Fruit fly (Drosophila melanogaster) S2 (cell line): Measurements from ENCODE around the gene CG33725.

Experiments
- CG8478 ChIP-seq: fragments of >200 bp; optimal IDR thresholded peaks from 2 replicates; lab custom pipeline; 2018
- CTCF ChIP-seq, 2 experiments: fragments of >200 bp; optimal IDR thresholded peaks; 2 replicates each; lab custom pipeline; 2018

The CG33725 gene

DNA sequence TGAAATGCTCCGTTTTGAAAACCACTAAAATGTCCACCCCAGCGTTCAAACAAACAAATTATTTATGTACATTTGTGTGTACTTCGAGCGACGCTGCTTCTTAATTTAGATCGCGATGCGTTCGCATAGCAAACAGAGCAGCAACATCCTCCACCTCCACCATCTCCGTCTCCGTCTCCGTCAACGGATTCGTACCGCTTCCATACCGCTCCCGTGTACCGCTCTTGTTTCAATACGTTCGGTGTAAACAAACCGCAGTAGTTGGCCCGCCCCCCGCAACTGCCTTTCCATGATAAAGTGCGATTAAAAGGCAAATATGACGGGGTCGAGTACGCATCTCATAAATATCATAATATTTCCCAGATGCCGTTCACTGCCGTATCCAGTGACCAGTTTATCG, at the start of gene CG33725:
CG33725 (plus strand) TSS at position 364 of the 400 bp plus-strand sequence.
- TF ChIP-seq CTCF (optimal IDR thresholded peaks at IDR 0.05; lab: Kevin White, UChicago) (no peak), CG8478 (lab: Kevin White, UChicago) (no peak)

DNA sequence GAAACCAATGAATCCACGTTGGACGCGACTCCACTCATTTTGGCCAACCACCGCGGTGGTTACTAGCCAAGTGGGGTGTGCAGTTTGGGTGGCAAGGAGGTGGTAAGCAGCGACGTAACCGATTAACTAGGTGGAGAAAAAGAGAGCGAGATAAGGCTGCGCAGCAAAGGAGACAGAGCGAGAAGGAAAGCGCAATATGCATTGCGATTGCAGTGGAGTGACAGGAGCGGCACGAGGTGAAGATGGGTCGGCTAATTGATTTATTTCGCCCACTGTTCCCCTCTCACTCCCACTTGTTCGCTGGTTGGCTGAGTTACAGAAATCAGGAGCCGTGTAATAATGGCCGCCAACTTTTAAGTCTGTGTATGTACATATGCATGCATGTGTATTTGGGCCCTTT, 48.7 kb upstream of the CG33725 start:
- TF ChIP-seq CTCF (optimal IDR thresholded peaks at IDR 0.05; lab: Kevin White, UChicago), result no peak
- no peak for TF ChIP-seq CG8478 (lab: Kevin White, UChicago)

DNA sequence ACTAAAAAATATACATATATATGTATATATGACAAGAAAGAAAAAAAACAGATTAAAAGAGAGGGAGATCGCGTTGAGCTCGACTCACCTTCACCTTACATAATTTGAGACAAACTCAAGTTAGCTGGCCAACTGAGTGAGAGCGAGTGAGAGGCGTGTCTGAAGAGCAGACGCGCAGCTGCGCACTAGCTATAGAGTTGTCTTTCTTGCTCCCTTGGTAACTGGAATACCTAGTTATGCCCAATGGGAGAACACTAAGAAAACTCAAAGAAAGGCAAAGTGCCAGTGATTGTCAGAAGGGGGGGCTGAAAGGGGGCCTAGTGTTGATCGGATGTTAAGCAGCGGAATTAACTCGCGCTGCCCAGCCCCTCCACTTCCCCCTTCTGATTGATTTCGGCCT, 48.0 kb upstream of the CG33725 start:
- no peak for TF ChIP-seq CTCF (optimal IDR thresholded peaks at IDR 0.05; lab: Kevin White, UChicago)

DNA sequence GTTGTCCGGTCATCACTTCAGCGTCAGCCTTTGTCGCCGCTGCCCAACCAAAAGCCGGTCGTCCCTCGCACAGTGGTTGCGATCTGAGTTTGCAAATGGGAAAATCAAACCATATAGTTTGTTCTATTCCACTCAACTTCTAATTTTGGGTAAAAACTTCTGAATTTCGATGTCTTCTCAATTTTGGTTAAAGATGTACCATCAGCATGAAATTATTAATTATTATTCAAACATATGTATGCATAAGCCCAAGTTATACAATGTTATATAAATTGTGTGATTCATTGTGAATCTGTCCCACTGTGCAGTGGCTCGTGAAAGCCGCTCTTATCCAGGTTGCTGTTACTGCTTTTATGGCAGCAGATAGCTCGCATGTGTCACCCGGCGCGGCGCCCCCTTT, 39.8 kb upstream of the CG33725 start:
- TF ChIP-seq CG8478 (lab: Kevin White, UChicago), result no peak

DNA sequence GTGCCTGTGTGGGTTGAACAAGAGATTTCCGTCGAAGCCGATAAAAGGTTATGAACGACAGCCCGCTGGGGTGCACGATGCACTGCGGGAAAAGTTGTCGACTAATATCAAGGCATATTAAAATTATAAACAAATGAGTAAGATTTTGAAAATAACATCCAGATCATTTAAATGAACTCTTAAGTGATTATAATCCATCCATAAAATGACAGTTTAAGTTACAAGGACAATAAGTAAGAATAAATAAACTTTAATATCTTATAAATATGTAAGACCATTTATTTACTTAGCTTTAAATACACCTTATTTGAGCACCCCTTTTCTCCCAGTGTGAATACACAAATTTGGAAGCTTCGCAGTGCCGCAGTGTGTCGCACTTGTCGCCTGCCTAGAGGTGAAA, 38.4 kb upstream of the CG33725 start:
- TF ChIP-seq CTCF (optimal IDR thresholded peaks at IDR 0.05; lab: Kevin White, UChicago) (no peak), CG8478 (lab: Kevin White, UChicago) (no peak)

DNA sequence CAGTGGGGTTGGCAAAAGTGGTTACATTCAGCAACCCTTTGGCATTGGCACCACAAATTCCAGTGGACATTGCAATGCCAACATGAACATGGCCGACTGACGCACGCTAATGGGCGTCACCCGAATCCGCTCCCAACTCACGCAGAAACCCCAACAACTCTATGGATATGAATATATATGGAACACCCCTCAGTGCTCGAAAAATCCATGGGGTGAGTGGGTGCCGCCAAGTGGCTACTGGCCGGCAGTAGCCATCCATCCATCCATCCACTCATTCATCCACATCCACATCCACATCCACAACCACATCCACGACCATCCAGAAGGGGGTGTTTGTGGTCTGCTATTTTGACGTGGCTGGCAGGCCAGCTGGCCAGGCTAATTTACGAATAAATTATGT, 35.3 kb upstream of the CG33725 start:
- no peak for TF ChIP-seq CTCF (optimal IDR thresholded peaks at IDR 0.05; lab: Kevin White, UChicago)
- no peak for TF ChIP-seq CG8478 (lab: Kevin White, UChicago)

DNA sequence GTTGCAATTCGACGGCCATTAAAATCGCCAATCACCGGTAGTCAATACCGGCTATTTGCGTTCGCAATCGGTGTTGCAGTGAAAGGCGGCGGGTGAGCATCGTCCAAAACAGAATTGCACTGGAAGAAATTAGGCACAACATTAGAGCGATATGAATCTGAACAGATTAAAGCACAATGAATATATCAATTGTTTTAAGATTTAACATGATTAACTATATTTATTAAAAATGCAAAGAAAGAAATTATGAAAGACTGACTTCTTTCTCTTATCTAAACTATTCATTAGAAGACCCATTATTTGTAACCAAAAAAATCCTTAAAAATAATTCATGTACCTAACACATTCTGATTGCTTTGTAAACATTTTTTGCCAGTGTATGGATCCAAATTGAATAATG, 34.9 kb upstream of the CG33725 start:
- TF ChIP-seq CG8478 (lab: Kevin White, UChicago) (no peak), CTCF (optimal IDR thresholded peaks at IDR 0.05; lab: Kevin White, UChicago) (no peak)

DNA sequence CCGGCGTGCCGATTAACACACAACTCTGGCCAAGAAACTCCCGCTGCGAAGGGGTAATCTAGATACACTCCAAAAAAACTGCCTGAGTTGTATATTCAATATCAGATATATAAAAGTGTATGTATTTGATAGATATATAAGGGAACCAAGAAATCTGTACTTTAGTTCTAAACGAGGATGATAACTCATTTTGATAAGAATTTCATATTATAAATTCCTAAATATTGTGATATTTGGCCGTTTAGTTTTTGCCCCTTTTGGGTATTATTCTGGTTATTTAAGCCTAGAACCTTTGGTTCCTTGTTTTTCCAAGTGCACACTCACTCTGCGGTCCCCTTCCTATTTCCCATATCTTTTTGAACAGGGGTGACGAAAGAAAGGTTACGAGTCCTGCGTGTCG, 28.9 kb upstream of the CG33725 start:
- TF ChIP-seq CTCF (optimal IDR thresholded peaks at IDR 0.05; lab: Kevin White, UChicago) (no peak), CG8478 (lab: Kevin White, UChicago) (no peak)

DNA sequence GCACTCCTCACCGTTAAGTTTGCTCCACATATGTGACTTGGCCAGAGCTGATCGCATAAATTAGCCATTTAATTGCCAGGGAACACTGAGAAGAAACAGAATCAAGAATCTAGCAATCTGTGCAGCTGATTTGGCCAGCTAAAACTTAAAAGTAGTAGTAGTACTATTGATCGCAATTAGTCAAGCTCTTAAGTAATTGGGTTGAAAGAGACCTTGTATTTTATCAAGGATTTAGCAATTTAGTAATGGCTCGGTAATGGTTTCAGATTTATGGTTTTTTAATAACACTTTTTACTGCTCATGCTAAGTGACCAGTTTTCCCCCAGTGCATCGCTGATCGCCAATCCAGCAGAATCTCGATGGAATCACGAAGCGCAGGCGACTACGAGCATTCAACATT, 27.4 kb upstream of the CG33725 start:
- TF ChIP-seq CTCF (optimal IDR thresholded peaks at IDR 0.05; lab: Kevin White, UChicago) (no peak), CG8478 (lab: Kevin White, UChicago) (no peak)

DNA sequence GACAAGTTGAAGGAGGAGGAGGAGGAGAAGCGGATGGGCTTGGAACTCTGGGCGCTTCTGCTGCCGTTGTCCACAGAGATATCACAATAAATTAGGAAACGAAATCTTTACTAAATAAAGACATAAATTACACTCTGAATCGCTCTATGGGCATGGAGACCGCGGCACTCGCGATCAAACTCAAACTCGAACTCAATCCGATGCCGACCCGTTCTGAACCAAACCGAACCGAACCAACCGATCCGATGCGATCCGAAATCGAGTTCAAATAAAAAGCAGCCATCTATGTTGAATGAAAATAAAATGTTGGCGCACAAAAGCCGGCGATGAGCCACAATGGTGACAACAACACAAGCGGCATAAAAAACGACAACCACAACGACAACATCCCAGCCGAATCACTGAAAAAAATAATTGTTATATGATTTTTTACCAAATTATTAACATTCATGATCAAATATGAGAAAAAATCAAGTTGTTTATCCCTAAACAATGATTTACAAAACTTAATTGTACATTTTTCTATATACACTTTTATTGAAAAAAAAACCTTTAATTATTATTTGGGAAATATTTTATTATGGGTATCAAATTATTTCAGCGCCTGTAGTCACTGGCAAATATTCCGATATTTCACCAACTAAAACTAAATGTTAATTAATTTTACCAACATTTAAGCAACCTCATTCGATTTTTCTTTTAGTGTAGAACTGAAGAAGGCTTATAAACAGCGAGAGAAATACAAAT, 25.3 kb upstream of the CG33725 start:
- TF ChIP-seq CTCF (optimal IDR thresholded peaks at IDR 0.05; lab: Kevin White, UChicago), result no peak
- TF ChIP-seq CG8478 (lab: Kevin White, UChicago), result no peak

DNA sequence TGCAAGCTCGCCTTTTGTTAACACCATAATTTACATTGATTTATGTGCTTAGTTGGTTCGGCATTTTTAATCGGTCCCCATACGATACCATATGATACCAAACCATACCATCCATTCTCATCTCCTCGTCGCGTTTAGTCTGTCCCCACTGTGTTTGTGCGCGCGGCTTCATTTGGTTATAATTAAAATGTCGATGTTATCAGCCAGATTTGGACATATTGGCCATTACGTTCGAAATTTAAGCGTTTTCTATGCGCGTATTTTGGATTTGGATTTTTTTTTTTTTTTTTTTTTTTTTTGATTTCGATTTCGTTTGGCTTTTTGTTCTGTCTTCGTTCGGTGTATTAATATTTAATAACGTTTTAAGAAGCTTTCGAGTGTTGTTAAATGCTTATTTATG, 20.5 kb upstream of the CG33725 start:
- TF ChIP-seq CTCF (optimal IDR thresholded peaks at IDR 0.05; lab: Kevin White, UChicago) (no peak), CG8478 (lab: Kevin White, UChicago) (no peak)

DNA sequence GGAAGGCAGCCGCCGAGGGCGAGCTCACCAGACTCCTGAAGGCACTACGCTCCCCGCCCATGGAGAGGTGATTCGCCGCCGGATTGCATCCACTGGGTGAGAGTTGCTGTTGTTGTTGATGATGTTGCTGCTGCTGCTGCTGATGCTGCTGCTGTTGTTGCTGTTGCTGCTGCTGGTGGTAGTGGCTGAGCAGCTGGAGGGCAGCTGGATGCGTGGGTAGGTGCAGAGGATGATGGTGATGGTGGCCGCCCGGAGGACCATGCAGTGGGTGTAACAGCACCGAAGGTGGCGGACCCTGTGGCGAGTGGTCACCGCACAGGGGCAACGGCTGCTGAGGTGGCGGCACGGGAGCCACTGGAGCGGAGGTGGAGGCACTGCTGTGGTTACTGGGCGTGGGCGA, 18.8 kb upstream of the CG33725 start:
- TF ChIP-seq CG8478 (lab: Kevin White, UChicago), result no peak
- TF ChIP-seq CTCF (optimal IDR thresholded peaks at IDR 0.05; lab: Kevin White, UChicago), result no peak

DNA sequence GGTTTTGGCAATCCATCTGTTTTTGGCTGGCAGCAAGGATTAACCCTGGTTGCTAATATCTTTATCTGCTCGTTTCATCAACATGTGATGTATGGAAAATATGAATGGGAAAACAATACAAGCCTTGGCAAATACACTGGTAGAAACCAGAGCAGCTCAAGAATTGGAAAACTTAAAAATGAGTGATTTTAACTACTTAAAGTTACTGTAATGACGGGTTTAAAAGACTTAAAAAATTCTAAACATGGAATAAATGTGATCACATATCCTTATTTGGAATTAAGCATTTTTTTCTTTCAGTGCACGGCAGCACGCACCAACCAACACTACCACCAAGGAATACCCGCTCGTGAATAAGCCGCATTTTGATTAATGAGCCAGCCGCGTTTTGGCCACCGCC, 17.2 kb upstream of the CG33725 start:
- TF ChIP-seq CG8478 (lab: Kevin White, UChicago) (no peak), CTCF (optimal IDR thresholded peaks at IDR 0.05; lab: Kevin White, UChicago) (no peak)

DNA sequence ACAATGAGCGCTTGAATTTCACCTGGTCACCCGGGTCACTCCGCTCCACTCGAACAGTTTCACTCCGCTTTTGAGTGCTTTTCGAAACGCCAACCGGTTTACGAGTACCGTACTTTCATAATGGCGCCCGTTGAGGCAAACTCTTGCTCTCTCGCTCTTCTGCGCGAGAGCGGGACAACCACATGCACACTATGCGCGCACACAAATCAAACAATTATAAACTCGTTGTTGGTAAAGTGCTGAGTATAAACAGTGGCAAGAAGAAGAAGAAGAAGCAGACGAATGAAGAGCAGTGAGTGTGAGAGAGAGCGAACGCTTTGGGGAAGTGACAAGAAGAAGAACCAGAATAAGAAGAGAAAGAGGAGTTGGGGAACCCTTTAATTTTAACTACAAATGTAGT, 14.4 kb upstream of the CG33725 start, which contains the start of gene eyg:
eyg (minus strand) TSS at position 6 of the 400 bp plus-strand sequence.
- TF ChIP-seq CTCF (optimal IDR thresholded peaks at IDR 0.05; lab: Kevin White, UChicago) (peak; percentile 15 to 43), CG8478 (lab: Kevin White, UChicago) (no peak)

DNA sequence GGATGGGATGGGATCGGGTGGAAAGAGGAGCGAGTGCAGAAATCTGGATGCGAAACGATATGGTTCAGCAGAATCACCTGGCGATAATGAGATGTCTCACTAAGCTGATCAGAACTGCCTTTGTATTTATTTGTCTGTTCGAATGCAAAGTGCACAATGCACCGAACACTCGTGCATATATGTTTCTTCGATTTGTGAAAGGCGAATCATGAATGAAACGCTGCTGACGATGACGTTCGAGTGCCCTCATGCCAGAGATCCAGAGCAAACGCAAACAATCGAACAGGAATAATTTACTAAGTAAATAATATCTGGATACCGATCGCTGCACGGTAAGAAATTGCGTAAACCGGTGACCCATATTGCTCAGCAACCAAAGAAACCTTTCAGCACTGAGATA, 12.7 kb upstream of the CG33725 start, which contains the start of gene CG32102:
CG32102 (minus strand) TSS at position 101 of the 400 bp plus-strand sequence.
- TF ChIP-seq CG8478 (lab: Kevin White, UChicago) (no peak), CTCF (optimal IDR thresholded peaks at IDR 0.05; lab: Kevin White, UChicago) (no peak)

DNA sequence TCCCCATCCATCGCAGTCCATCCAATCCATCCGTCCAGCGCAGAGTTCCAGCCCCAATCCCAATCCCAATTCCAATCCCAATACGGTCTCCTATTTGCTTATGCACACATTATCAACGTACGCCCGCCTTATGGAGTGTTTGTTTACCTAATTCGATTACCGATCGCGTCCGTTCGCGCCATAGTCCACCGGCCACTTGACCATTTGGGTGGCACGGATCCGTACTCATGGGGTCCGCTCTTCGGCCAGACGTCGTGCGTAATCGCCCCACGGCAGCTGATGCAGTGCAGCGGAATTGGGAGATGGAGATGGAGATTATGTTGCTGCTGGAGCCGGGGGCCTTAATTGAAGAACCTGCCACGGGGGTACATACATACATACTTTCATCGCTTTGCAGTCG, 11.9 kb upstream of the CG33725 start:
- TF ChIP-seq CTCF (optimal IDR thresholded peaks at IDR 0.05; lab: Kevin White, UChicago) (no peak), CG8478 (lab: Kevin White, UChicago) (no peak)
